Worm (Caenorhabditis elegans): Measurements from ENCODE around the gene prx-13.

Gene prx-13

DNA sequence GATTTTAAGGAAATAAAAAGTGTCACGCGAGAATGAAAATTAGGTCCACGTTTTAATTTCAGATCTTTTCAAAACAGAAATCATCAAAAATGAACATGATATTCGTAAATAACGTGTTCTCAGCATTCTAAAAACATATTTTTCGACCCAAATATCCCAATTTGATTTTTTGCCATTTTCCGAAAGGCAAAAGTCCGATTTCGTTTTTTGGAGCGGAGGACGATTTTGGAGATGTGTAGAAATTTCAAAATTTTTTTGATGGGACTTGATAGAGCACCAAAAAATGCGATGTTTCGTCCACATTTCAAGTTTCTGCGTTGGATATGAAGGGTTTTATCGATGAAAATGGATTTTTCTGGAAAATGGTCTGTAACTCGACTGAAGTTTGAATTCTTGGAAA is 21.1 kb downstream of the prx-13 start:
- TF ChIP-seq nhr-237 (tag; optimal IDR thresholded peaks at IDR 0.05): no peak
- TF ChIP-seq nhr-43 (tag; optimal IDR thresholded peaks at IDR 0.05; ENCODE audit: poor library complexity, severe bottlenecking): peak; percentile 29
- TF ChIP-seq ama-1 (optimal IDR thresholded peaks at IDR 0.05): peak; percentile 58
- no peak for TF ChIP-seq aly-2 (tag; optimal IDR thresholded peaks at IDR 0.05)
- no peak for TF ChIP-seq nhr-28 (tag; optimal IDR thresholded peaks at IDR 0.05)
- TF ChIP-seq ceh-82 (tag; optimal IDR thresholded peaks at IDR 0.05): no peak
- no peak for TF ChIP-seq fkh-10 (GFP tag; optimal IDR thresholded peaks at IDR 0.05)
- no peak for TF ChIP-seq egl-27 (tag; optimal IDR thresholded peaks at IDR 0.05)
- TF ChIP-seq elt-1 (tag; optimal IDR thresholded peaks at IDR 0.05): no peak
- peak; percentile 44 for TF ChIP-seq tbx-2 (tag; optimal IDR thresholded peaks at IDR 0.05)
- no peak for TF ChIP-seq elt-2 (tag; optimal IDR thresholded peaks at IDR 0.05)
- no peak for TF ChIP-seq ztf-11 (tag; optimal IDR thresholded peaks at IDR 0.05)
- TF ChIP-seq nhr-25 (tag; optimal IDR thresholded peaks at IDR 0.05): no peak

DNA sequence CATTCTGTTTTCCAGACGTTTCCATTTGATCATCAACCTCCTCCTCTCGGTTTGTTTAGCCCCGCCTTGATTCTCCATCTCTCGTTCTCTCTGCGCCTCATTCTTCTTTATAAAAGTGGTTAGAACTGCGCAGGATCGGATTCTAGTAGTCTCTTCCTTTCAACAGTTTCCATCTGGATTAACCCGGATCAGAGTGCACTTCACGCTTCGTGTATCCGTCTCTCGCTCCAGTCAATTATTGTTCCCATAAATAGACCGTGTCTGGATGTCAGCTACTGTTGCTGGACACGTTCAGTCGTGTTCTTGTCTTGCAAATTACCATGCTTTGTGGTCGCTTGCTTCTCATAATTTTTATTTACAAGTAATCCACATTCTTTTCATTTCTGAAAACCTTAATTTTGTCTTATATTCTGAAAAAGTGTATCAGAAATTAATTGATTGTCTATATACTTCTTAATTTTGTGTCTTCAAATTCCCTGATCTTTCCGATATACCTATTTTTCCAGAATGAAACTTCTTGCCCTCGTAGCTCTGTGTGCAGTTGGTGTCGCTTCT is 23.1 kb downstream of the prx-13 start, which contains the start of gene F32A5.4:
Gene F32A5.4, plus strand, starts transcription at position 505 of the 555 bp plus-strand sequence.
- TF ChIP-seq nhr-23 (tag; optimal IDR thresholded peaks at IDR 0.05) (peak; percentile 20), pha-4 (tag; optimal IDR thresholded peaks at IDR 0.05) (peak; percentile 20), ama-1 (optimal IDR thresholded peaks at IDR 0.05) (peak; percentile 56), sea-2 (GFP tag; optimal IDR thresholded peaks at IDR 0.05) (no peak), ztf-11 (tag; optimal IDR thresholded peaks at IDR 0.05) (no peak), egl-27 (tag; optimal IDR thresholded peaks at IDR 0.05) (no peak)

DNA sequence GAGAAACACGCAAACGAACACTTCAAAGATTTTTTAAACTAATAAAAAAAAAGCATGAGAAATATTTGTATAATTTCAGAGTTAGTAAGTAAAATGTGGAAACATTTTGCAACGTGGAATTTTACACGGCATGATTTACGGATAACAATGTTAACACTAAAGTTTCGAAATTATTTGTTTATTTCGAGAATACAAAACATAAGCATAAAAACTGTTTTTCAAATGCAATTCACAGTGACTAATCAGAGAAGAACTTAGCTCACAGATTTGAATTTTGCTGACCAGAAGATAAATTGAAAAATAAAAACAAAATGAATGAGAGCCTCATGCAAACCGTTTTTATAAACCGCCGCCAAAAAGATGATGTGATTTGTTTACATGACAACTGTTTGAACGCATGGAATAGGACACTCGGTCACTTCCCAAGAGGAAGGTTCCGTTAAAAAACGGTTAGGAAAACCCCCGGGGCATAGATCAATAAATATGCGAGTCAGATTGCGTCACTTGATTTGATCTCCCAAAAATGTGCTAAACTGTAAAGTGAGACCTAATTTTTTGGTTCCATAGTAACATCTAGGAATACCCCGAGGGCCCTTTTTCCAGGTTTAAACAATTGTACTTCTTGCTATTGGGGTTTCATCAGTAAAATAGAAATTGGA is 25.8 kb downstream of the prx-13 start, which contains the start of gene clh-3:
Gene clh-3, minus strand, starts transcription at position 51 of the 659 bp plus-strand sequence.
- TF ChIP-seq elt-2 (tag; optimal IDR thresholded peaks at IDR 0.05) (no peak), fos-1 (tag; optimal IDR thresholded peaks at IDR 0.05) (no peak), ceh-9 (tag; optimal IDR thresholded peaks at IDR 0.05) (no peak), ztf-11 (tag; optimal IDR thresholded peaks at IDR 0.05) (no peak), daf-12 (tag; optimal IDR thresholded peaks at IDR 0.05) (no peak), pqm-1 (tag; optimal IDR thresholded peaks at IDR 0.05) (no peak), pha-4 (tag; optimal IDR thresholded peaks at IDR 0.05) (no peak), nfya-1 (tag; optimal IDR thresholded peaks at IDR 0.05; ENCODE audit: insufficient read depth) (no peak), skn-1 (tag; optimal IDR thresholded peaks at IDR 0.05) (no peak), egl-5 (tag; optimal IDR thresholded peaks at IDR 0.05) (no peak), elt-1 (tag; optimal IDR thresholded peaks at IDR 0.05) (no peak), unc-39 (tag; optimal IDR thresholded peaks at IDR 0.05) (no peak), nhr-25 (tag; optimal IDR thresholded peaks at IDR 0.05) (no peak), lsy-12 (tag; optimal IDR thresholded peaks at IDR 0.05) (no peak), ceh-82 (tag; optimal IDR thresholded peaks at IDR 0.05) (no peak), fkh-2 (tag; optimal IDR thresholded peaks at IDR 0.05) (no peak), ama-1 (optimal IDR thresholded peaks at IDR 0.05) (no peak)

DNA sequence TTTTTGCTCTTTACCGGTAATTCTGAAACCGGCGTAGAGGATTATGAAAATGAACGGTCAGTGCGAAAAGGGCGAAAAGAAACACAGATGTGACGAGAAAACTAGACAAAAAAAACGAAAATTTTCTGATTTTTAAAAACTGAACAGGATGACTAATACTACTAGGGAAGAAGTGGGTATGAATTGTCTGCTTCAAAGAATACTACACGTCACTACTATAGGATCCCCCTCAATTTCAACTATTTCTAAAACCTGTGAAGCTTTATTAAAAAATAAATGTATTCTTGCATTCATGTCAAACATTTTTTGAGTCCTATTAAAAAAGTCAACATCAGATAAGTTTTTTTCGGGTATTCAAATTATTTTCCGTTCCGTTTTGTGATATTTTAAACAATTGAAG is 27.7 kb downstream of the prx-13 start:
- TF ChIP-seq fkh-2 (tag; optimal IDR thresholded peaks at IDR 0.05) (no peak), zag-1 (tag; optimal IDR thresholded peaks at IDR 0.05) (no peak), nhr-237 (tag; optimal IDR thresholded peaks at IDR 0.05) (no peak), mdl-1 (tag; optimal IDR thresholded peaks at IDR 0.05) (no peak), nhr-12 (tag; optimal IDR thresholded peaks at IDR 0.05) (no peak), nhr-76 (tag; optimal IDR thresholded peaks at IDR 0.05) (no peak), nhr-77 (tag; optimal IDR thresholded peaks at IDR 0.05) (no peak), lsy-12 (tag; optimal IDR thresholded peaks at IDR 0.05) (no peak), skn-1 (tag; optimal IDR thresholded peaks at IDR 0.05) (no peak), ama-1 (optimal IDR thresholded peaks at IDR 0.05) (no peak), lin-15B (tag; optimal IDR thresholded peaks at IDR 0.05) (no peak), elt-1 (tag; optimal IDR thresholded peaks at IDR 0.05) (no peak), nhr-23 (tag; optimal IDR thresholded peaks at IDR 0.05) (no peak), nhr-67 (tag; optimal IDR thresholded peaks at IDR 0.05) (no peak), ZK546.5 (tag; optimal IDR thresholded peaks at IDR 0.05) (no peak), elt-3 (tag; optimal IDR thresholded peaks at IDR 0.05) (no peak), nhr-25 (tag; optimal IDR thresholded peaks at IDR 0.05) (no peak)

Measured in whole organism, L3 larva.